Fruit fly (Drosophila melanogaster): ENCODE measurements around the gene Ravus.

The Ravus gene

dm6 chr3R:13258696-13259567 lies 4.9 kb downstream of the Ravus start, which contains the start of gene Ace:
Ace (minus strand) TSS chr3R:13259517.
- no peak for TF ChIP-seq insv (optimal IDR thresholded peaks at IDR 0.05)
- TF ChIP-seq h (optimal IDR thresholded peaks at IDR 0.05) = no peak
- TF ChIP-seq Myc (optimal IDR thresholded peaks at IDR 0.05) = no peak
- no peak for TF ChIP-seq Sin3A (optimal IDR thresholded peaks at IDR 0.05)
- TF ChIP-seq psq (optimal IDR thresholded peaks at IDR 0.05) = no peak
- TF ChIP-seq ttk (optimal IDR thresholded peaks at IDR 0.05) = no peak

dm6 chr3R:13257110-13257509 lies 6.8 kb downstream of the Ravus start:
- TF ChIP-seq Myc (optimal IDR thresholded peaks at IDR 0.05) (no peak), psq (optimal IDR thresholded peaks at IDR 0.05) (no peak), h (optimal IDR thresholded peaks at IDR 0.05) (no peak), ttk (optimal IDR thresholded peaks at IDR 0.05) (no peak), Sin3A (optimal IDR thresholded peaks at IDR 0.05) (no peak), insv (optimal IDR thresholded peaks at IDR 0.05) (no peak)

- no peak for TF ChIP-seq Myc (optimal IDR thresholded peaks at IDR 0.05)
- no peak for TF ChIP-seq Sin3A (optimal IDR thresholded peaks at IDR 0.05)
- TF ChIP-seq ttk (optimal IDR thresholded peaks at IDR 0.05) = no peak
- no peak for TF ChIP-seq insv (optimal IDR thresholded peaks at IDR 0.05)
- no peak for TF ChIP-seq h (optimal IDR thresholded peaks at IDR 0.05)
- no peak for TF ChIP-seq psq (optimal IDR thresholded peaks at IDR 0.05)
These were observed 22.1 kb downstream of the Ravus start for dm6 chr3R:13241726-13242125.

dm6 chr3R:13231184-13231583 lies 32.7 kb downstream of the Ravus start:
- TF ChIP-seq Sin3A (optimal IDR thresholded peaks at IDR 0.05) = no peak
- TF ChIP-seq h (optimal IDR thresholded peaks at IDR 0.05) = no peak
- no peak for TF ChIP-seq ttk (optimal IDR thresholded peaks at IDR 0.05)
- TF ChIP-seq psq (optimal IDR thresholded peaks at IDR 0.05) = no peak
- TF ChIP-seq Myc (optimal IDR thresholded peaks at IDR 0.05) = no peak
- no peak for TF ChIP-seq insv (optimal IDR thresholded peaks at IDR 0.05)

dm6 chr3R:13221820-13222219 lies 42.0 kb downstream of the Ravus start:
- TF ChIP-seq Myc (optimal IDR thresholded peaks at IDR 0.05) = no peak

dm6 chr3R:13220478-13220877 lies 43.4 kb downstream of the Ravus start, which contains the start of gene CG8476:
CG8476 (minus strand) TSS chr3R:13220578.
- TF ChIP-seq Myc (optimal IDR thresholded peaks at IDR 0.05) (no peak), ttk (optimal IDR thresholded peaks at IDR 0.05) (no peak)

- TF ChIP-seq insv (optimal IDR thresholded peaks at IDR 0.05) = no peak
- TF ChIP-seq Sin3A (optimal IDR thresholded peaks at IDR 0.05) = no peak
- TF ChIP-seq h (optimal IDR thresholded peaks at IDR 0.05) = no peak
- no peak for TF ChIP-seq Myc (optimal IDR thresholded peaks at IDR 0.05)
- no peak for TF ChIP-seq ttk (optimal IDR thresholded peaks at IDR 0.05)
- no peak for TF ChIP-seq psq (optimal IDR thresholded peaks at IDR 0.05)
These were observed 45.1 kb downstream of the Ravus start for dm6 chr3R:13218733-13219132.

dm6 chr3R:13215100-13215499 lies 48.8 kb downstream of the Ravus start:
- TF ChIP-seq insv (optimal IDR thresholded peaks at IDR 0.05) (no peak), ttk (optimal IDR thresholded peaks at IDR 0.05) (no peak), Myc (optimal IDR thresholded peaks at IDR 0.05) (no peak), h (optimal IDR thresholded peaks at IDR 0.05) (no peak), Sin3A (optimal IDR thresholded peaks at IDR 0.05) (no peak), psq (optimal IDR thresholded peaks at IDR 0.05) (no peak)

dm6 chr3R:13214347-13214746 lies 49.5 kb downstream of the Ravus start, which contains the start of gene CG8483:
CG8483 (minus strand) TSS chr3R:13214465.
- no peak for TF ChIP-seq Sin3A (optimal IDR thresholded peaks at IDR 0.05)
- no peak for TF ChIP-seq ttk (optimal IDR thresholded peaks at IDR 0.05)
- no peak for TF ChIP-seq insv (optimal IDR thresholded peaks at IDR 0.05)
- TF ChIP-seq Myc (optimal IDR thresholded peaks at IDR 0.05) = no peak
- no peak for TF ChIP-seq h (optimal IDR thresholded peaks at IDR 0.05)
- TF ChIP-seq psq (optimal IDR thresholded peaks at IDR 0.05) = no peak

All from Kc167 (cell line).